Worm (Caenorhabditis elegans) whole organism, late embryonic: ENCODE results near the gene M176.5.
A peak's percentile ranks its signal among the peaks of the same experiment; 100 is the strongest.

Source experiments
- ama-1 ChIP-seq: fragments of 150-350 bp; optimal IDR thresholded peaks from 2 replicates; lab custom pipeline; 2014
- ceh-14 ChIP-seq: sonication (generic microtip); optimal IDR thresholded peaks from 2 replicates; lab custom pipeline; 2016; ENCODE audit warnings: missing genotype, missing genetic modification characterization, missing compliant biosample characterization
- ceh-2 ChIP-seq: sonication (generic microtip); optimal IDR thresholded peaks from 2 replicates; lab custom pipeline; 2016; ENCODE audit warnings: missing genotype, missing genetic modification characterization, missing compliant biosample characterization
- ceh-30 ChIP-seq: fragments of 150-350 bp; optimal IDR thresholded peaks from 2 replicates; lab custom pipeline; 2014; ENCODE audit warnings: missing biosample characterization, missing genetic modification characterization
- ceh-31 ChIP-seq: sonication (generic microtip); optimal IDR thresholded peaks from 2 replicates; lab custom pipeline; 2016; ENCODE audit warnings: missing genetic modification characterization, missing compliant biosample characterization
- ceh-48 ChIP-seq: sonication (generic microtip); optimal IDR thresholded peaks from 2 replicates; lab custom pipeline; 2016; ENCODE audit warnings: missing genetic modification characterization, inconsistent platforms, missing compliant biosample characterization
- ceh-6 ChIP-seq: fragments of 200-800 bp; sonication (Bioruptor generic); optimal IDR thresholded peaks from 2 replicates; lab custom pipeline; 2018; ENCODE audit warnings: mild to moderate bottlenecking, missing genetic modification characterization, missing compliant biosample characterization
- che-1 ChIP-seq: sonication (generic microtip); optimal IDR thresholded peaks from 2 replicates; lab custom pipeline; 2016; ENCODE audit warnings: mild to moderate bottlenecking, missing genetic modification characterization, missing compliant biosample characterization
- elt-2 ChIP-seq: sonication (generic microtip); optimal IDR thresholded peaks from 2 replicates; lab custom pipeline; 2016; ENCODE audit warnings: missing genetic modification reagents, missing genetic modification characterization, missing compliant biosample characterization
- fax-1 ChIP-seq: sonication (generic microtip); optimal IDR thresholded peaks from 2 replicates; lab custom pipeline; 2016; ENCODE audit warnings: missing genotype, missing genetic modification characterization, missing compliant biosample characterization
- fkh-6 ChIP-seq: sonication (generic microtip); optimal IDR thresholded peaks from 2 replicates; lab custom pipeline; 2016; ENCODE audit warnings: missing genetic modification characterization, missing compliant biosample characterization
- hlh-13 ChIP-seq: fragments of 200-800 bp; sonication (Bioruptor generic); optimal IDR thresholded peaks from 2 replicates; lab custom pipeline; 2018; ENCODE audit warnings: mild to moderate bottlenecking, missing genetic modification characterization, missing compliant biosample characterization
- hlh-30 ChIP-seq: sonication (generic microtip); optimal IDR thresholded peaks from 2 replicates; lab custom pipeline; 2017; ENCODE audit warnings: antibody characterized with exemption, missing genetic modification characterization, missing compliant biosample characterization; ENCODE audit not compliant: insufficient read depth
- hlh-6 ChIP-seq: sonication (generic microtip); optimal IDR thresholded peaks from 2 replicates; lab custom pipeline; 2016; ENCODE audit warnings: missing genotype, missing genetic modification characterization, missing compliant biosample characterization
- nfya-1 ChIP-seq: sonication (generic microtip); optimal IDR thresholded peaks from 2 replicates; lab custom pipeline; 2017; ENCODE audit warnings: missing genetic modification characterization, mild to moderate bottlenecking, missing compliant biosample characterization, antibody characterized with exemption, moderate library complexity
- npax-4 ChIP-seq: sonication (generic microtip); optimal IDR thresholded peaks from 2 replicates; lab custom pipeline; 2016; ENCODE audit warnings: missing genetic modification characterization, missing compliant biosample characterization
- odd-2 ChIP-seq: sonication (generic microtip); optimal IDR thresholded peaks from 2 replicates; lab custom pipeline; 2017; ENCODE audit warnings: antibody characterized with exemption, mild to moderate bottlenecking, missing genetic modification characterization, missing compliant biosample characterization
- pag-3 ChIP-seq: sonication (generic microtip); optimal IDR thresholded peaks from 2 replicates; lab custom pipeline; 2016; ENCODE audit warnings: missing compliant biosample characterization, missing genetic modification characterization, borderline replicate concordance
- pax-1 ChIP-seq: fragments of 150-350 bp; optimal IDR thresholded peaks from 2 replicates; lab custom pipeline; 2014; ENCODE audit warnings: missing biosample characterization, missing genetic modification characterization
- pros-1 ChIP-seq: fragments of 150-350 bp; optimal IDR thresholded peaks from 2 replicates; lab custom pipeline; 2014; ENCODE audit warnings: missing biosample characterization, missing genetic modification reagents, missing genetic modification characterization
- rnt-1 ChIP-seq: sonication (generic microtip); optimal IDR thresholded peaks from 2 replicates; lab custom pipeline; 2016; ENCODE audit warnings: missing genetic modification characterization, missing compliant biosample characterization
- sox-2 ChIP-seq: fragments of 200-800 bp; sonication (Bioruptor generic); IDR thresholded peaks from 2 replicates; pipeline ENCODE4 v1.3.6; 2022; ENCODE audit warnings: missing genetic modification reagents, missing genetic modification characterization, missing compliant biosample characterization
- tbx-2 ChIP-seq: sonication (generic microtip); optimal IDR thresholded peaks from 2 replicates; lab custom pipeline; 2016; ENCODE audit warnings: missing genetic modification characterization, missing compliant biosample characterization
- ttx-3 ChIP-seq: sonication (generic microtip); optimal IDR thresholded peaks from 2 replicates; lab custom pipeline; 2016; ENCODE audit warnings: missing genetic modification reagents, missing genetic modification characterization, missing compliant biosample characterization
- unc-3 ChIP-seq, 2 experiments: fragments of 200-800 bp in 1 of 2; sonication (Bioruptor generic) in 1 of 2; sonication (generic microtip) in 1 of 2; conservative IDR thresholded peaks in 1 of 2; optimal IDR thresholded peaks in 1 of 2; 2 replicates each; pipeline versions ENCODE4 v1.3.6 to Lab custom; 2016 to 2022; ENCODE audit warnings: missing compliant biosample characterization in 2 of 2, missing genetic modification characterization in 2 of 2, missing genetic modification reagents in 1 of 2
- unc-42 ChIP-seq: sonication (generic microtip); optimal IDR thresholded peaks from 2 replicates; lab custom pipeline; 2016; ENCODE audit warnings: missing genotype, missing genetic modification characterization, missing compliant biosample characterization
- zip-5 ChIP-seq: sonication (generic microtip); optimal IDR thresholded peaks from 2 replicates; lab custom pipeline; 2016; ENCODE audit warnings: missing genetic modification characterization, missing compliant biosample characterization
- ztf-16 ChIP-seq: sonication (generic microtip); optimal IDR thresholded peaks from 2 replicates; lab custom pipeline; 2017; ENCODE audit warnings: missing genetic modification characterization, missing compliant biosample characterization

The M176.5 gene

ce11 chrII:9431119-9431518, 3.6 kb upstream of the M176.5 start:
- TF ChIP-seq che-1 (no peak), odd-2 (tag; lab: Kevin White, UChicago) (no peak), ztf-16 (tag; lab: Kevin White, UChicago) (no peak), pros-1 (no peak), rnt-1 (tag; lab: Kevin White, UChicago) (no peak), ttx-3 (no peak)

ce11 chrII:9426076-9426475, 1.5 kb downstream of the M176.5 start, which contains the start of gene M176.10:
TSS of gene M176.10 (minus strand) at chrII:9426176.
- TF ChIP-seq npax-4: no peak
- no peak for TF ChIP-seq fkh-6

ce11 chrII:9421969-9422368, 5.6 kb downstream of the M176.5 start, which contains the start of gene M176.11:
TSS of gene M176.11 (plus strand) at chrII:9422269.
- no peak for TF ChIP-seq ceh-6 (GFP tag; lab: Kevin White, UChicago)
- no peak for TF ChIP-seq pax-1 (tag; lab: Kevin White, UChicago)
- TF ChIP-seq zip-5 (tag; lab: Kevin White, UChicago): no peak
- no peak for TF ChIP-seq ceh-30 (tag; lab: Kevin White, UChicago)
- no peak for TF ChIP-seq hlh-30
- TF ChIP-seq ceh-48 (tag; lab: Kevin White, UChicago): no peak
- TF ChIP-seq ttx-3: no peak
- TF ChIP-seq pag-3 (tag; lab: Kevin White, UChicago): no peak
- no peak for TF ChIP-seq hlh-6 (tag; lab: Kevin White, UChicago)
- no peak for TF ChIP-seq ceh-14 (tag; lab: Kevin White, UChicago)
- TF ChIP-seq ceh-31 (tag; lab: Kevin White, UChicago): no peak
- no peak for TF ChIP-seq fkh-6

ce11 chrII:9418843-9419532, 8.6 kb downstream of the M176.5 start:
- TF ChIP-seq hlh-13: no peak

- TF ChIP-seq elt-2 (tag; lab: Kevin White, UChicago) (peak; percentile 22), pag-3 (tag; lab: Kevin White, UChicago) (no peak)
Measured at ce11 chrII:9418065-9418567, 9.4 kb downstream of the M176.5 start, which contains the start of the genes M176.4 and M176.16. TSS of gene M176.4 (plus strand) at chrII:9418365. TSS of gene M176.16 (plus strand) at chrII:9418517.

ce11 chrII:9416381-9417276, 10.9 kb downstream of the M176.5 start, which contains the start of the genes gss-1 and chch-3:
TSS of gene gss-1 (minus strand) at chrII:9416431.
TSS of gene chch-3 (plus strand) at chrII:9417013.
- TF ChIP-seq sox-2 (no peak), ceh-14 (tag; lab: Kevin White, UChicago) (peak; percentile 33), nfya-1 (tag; lab: Kevin White, UChicago) (peak; percentile 45), ama-1 (no peak), unc-3 (GFP tag; conservative IDR thresholded peaks at IDR 0.05; lab: Robert Waterston, UW) (0 out of 2 replicates have a peak, but pooled peaks have one; percentile 14), unc-3 (tag; optimal IDR thresholded peaks at IDR 0.05; lab: Kevin White, UChicago) (no peak), tbx-2 (peak; percentile 3), unc-42 (tag; lab: Kevin White, UChicago) (peak; percentile 36), ceh-2 (tag; lab: Kevin White, UChicago) (peak; percentile 16), elt-2 (tag; lab: Kevin White, UChicago) (peak; percentile 25), ceh-31 (tag; lab: Kevin White, UChicago) (peak; percentile 12), fax-1 (tag; lab: Kevin White, UChicago) (no peak)
